Worm (Caenorhabditis elegans) whole organism, young adult: ENCODE measurements around the gene cyh-1.

Experiments
- F39B2.1 ChIP-seq: fragments of 200-800 bp; sonication (Bioruptor generic); IDR thresholded peaks from 2 replicates; pipeline ENCODE4 v1.3.6; 2022; ENCODE audit warnings: missing genetic modification reagents, missing genetic modification characterization, missing compliant biosample characterization
- bed-1 ChIP-seq: fragments of 200-800 bp; sonication (Bioruptor generic); IDR thresholded peaks from 2 replicates; pipeline ENCODE4 v1.3.6; 2022; ENCODE audit warnings: missing genetic modification reagents, missing genetic modification characterization, missing compliant biosample characterization
- ceh-27 ChIP-seq: fragments of 200-800 bp; sonication (Bioruptor generic); optimal IDR thresholded peaks from 2 replicates; lab custom pipeline; 2018; ENCODE audit warnings: mild to moderate bottlenecking, missing genetic modification characterization, moderate library complexity, missing compliant biosample characterization
- egrh-3 ChIP-seq: fragments of 200-800 bp; sonication (Bioruptor generic); IDR thresholded peaks from 2 replicates; pipeline ENCODE4 v1.3.6; 2022; ENCODE audit warnings: missing genetic modification reagents, missing genetic modification characterization, missing compliant biosample characterization
- lsl-1 ChIP-seq: fragments of 200-800 bp; sonication (Bioruptor generic); optimal IDR thresholded peaks from 2 replicates; lab custom pipeline; 2018; ENCODE audit warnings: mild to moderate bottlenecking, missing genetic modification characterization, moderate library complexity, missing compliant biosample characterization
- nhr-90 ChIP-seq: sonication (generic microtip); optimal IDR thresholded peaks from 2 replicates; lab custom pipeline; 2016; ENCODE audit warnings: missing genotype, mild to moderate bottlenecking, missing genetic modification characterization, missing compliant biosample characterization
- snpc-4 ChIP-seq, 5 experiments: fragments of 150-350 bp in 1 of 5; sonication (generic microtip) in 4 of 5; optimal IDR thresholded peaks; 2 replicates each; lab custom pipeline; 2014 to 2018; ENCODE audit warnings: missing genetic modification characterization in 5 of 5, missing biosample characterization in 3 of 5, antibody characterized with exemption in 2 of 5, mild to moderate bottlenecking in 2 of 5, missing compliant biosample characterization in 2 of 5, missing genotype in 2 of 5, moderate library complexity in 2 of 5, missing genetic modification reagents in 1 of 5
- unc-62 ChIP-seq: fragments of 150-350 bp; optimal IDR thresholded peaks from 2 replicates; lab custom pipeline; 2014; ENCODE audit warnings: missing biosample characterization, missing genetic modification reagents, missing genetic modification characterization

DNA sequence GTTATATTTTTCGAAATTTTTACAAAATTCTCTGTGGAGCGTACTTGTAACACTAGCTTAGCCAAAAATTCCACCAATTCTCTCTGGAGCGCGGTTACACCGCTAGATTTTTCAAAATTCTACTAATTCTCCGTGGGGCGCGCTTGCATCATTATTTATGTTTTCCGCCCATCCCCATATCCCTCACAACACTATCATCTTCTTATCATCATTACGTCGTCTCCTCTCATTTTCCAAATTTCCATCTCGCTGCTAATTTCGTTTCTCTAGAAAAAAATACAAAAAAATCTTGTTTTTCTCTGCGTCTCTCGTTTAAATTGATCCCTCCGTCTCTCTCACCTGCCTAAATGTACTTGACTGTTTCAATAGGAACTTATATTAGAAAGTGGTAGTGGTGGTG is 50.5 kb downstream of the cyh-1 start:
- TF ChIP-seq unc-62 (GFP tag; lab: Kevin White, UChicago) (no peak), lsl-1 (GFP tag; lab: Kevin White, UChicago) (no peak), bed-1 (no peak), nhr-90 (no peak), egrh-3 (GFP tag; lab: Robert Waterston, UW) (no peak), snpc-4 (GFP tag; optimal IDR thresholded peaks at IDR 0.05; lab: Kevin White, UChicago) (no peak), snpc-4 (tag; optimal IDR thresholded peaks at IDR 0.05; lab: Kevin White, UChicago) (no peak), ceh-27 (GFP tag; lab: Kevin White, UChicago) (no peak), F39B2.1 (no peak)
